Fruit fly (Drosophila melanogaster) whole organism, prepupa: Measurements from ENCODE around the gene CG13097.

Experiments used
- CG10631 ChIP-seq: fragments of 200-800 bp; sonication (Bioruptor generic); optimal IDR thresholded peaks from 2 replicates; lab custom pipeline; 2016; ENCODE audit warnings: missing biosample characterization, missing genetic modification characterization
- CG11294 ChIP-seq: fragments of 200-800 bp; sonication (Bioruptor generic); IDR thresholded peaks from 2 replicates; pipeline ENCODE4 v1.3.6; 2022; ENCODE audit warnings: missing biosample characterization, missing genetic modification characterization
- CG11762 ChIP-seq: fragments of 200-800 bp; sonication (Bioruptor generic); optimal IDR thresholded peaks from 3 replicates; lab custom pipeline; 2016; ENCODE audit warnings: missing biosample characterization, missing genetic modification characterization; ENCODE audit not compliant: insufficient read depth
- CG1621 ChIP-seq: fragments of 200-800 bp; sonication (Bioruptor generic); optimal IDR thresholded peaks from 3 replicates; lab custom pipeline; 2018; ENCODE audit warnings: missing biosample characterization, mild to moderate bottlenecking, missing genetic modification characterization
- CG3032 ChIP-seq: fragments of 200-800 bp; optimal IDR thresholded peaks from 2 replicates; lab custom pipeline; 2019; ENCODE audit warnings: missing biosample characterization, mild to moderate bottlenecking, missing genetic modification characterization, moderate library complexity
- CG31627 ChIP-seq: fragments of 200-800 bp; sonication (Bioruptor generic); optimal IDR thresholded peaks from 3 replicates; lab custom pipeline; 2016; ENCODE audit warnings: missing biosample characterization, missing genetic modification characterization
- CG32006 ChIP-seq: fragments of 200-800 bp; sonication (Bioruptor generic); optimal IDR thresholded peaks from 3 replicates; lab custom pipeline; 2017; ENCODE audit warnings: missing biosample characterization, mild to moderate bottlenecking, missing genetic modification characterization
- CG34406 ChIP-seq: fragments of 200-800 bp; sonication (Bioruptor generic); optimal IDR thresholded peaks from 3 replicates; lab custom pipeline; 2016; ENCODE audit warnings: missing biosample characterization, missing genetic modification characterization
- CG3919 ChIP-seq: fragments of 200-800 bp; sonication (Bioruptor generic); optimal IDR thresholded peaks from 3 replicates; lab custom pipeline; 2016; ENCODE audit warnings: missing biosample characterization, missing genetic modification characterization
- CG6163 ChIP-seq: fragments of 200-800 bp; sonication (Bioruptor generic); IDR thresholded peaks from 3 replicates; pipeline ENCODE4 v1.3.6; 2022; ENCODE audit warnings: missing biosample characterization, missing genetic modification characterization
- CG6276 ChIP-seq: fragments of 200-800 bp; sonication (Bioruptor generic); optimal IDR thresholded peaks from 2 replicates; lab custom pipeline; 2017; ENCODE audit warnings: missing biosample characterization, mild to moderate bottlenecking, missing genetic modification characterization
- CG6854 ChIP-seq: fragments of 200-800 bp; sonication (Bioruptor generic); optimal IDR thresholded peaks from 2 replicates; lab custom pipeline; 2017; ENCODE audit warnings: missing biosample characterization, mild to moderate bottlenecking, missing genetic modification characterization
- CG7368 ChIP-seq: fragments of 200-800 bp; sonication (Bioruptor generic); optimal IDR thresholded peaks from 3 replicates; lab custom pipeline; 2016; ENCODE audit warnings: missing biosample characterization, missing genetic modification characterization
- CG8119 ChIP-seq: fragments of 200-800 bp; sonication (Bioruptor generic); IDR thresholded peaks from 3 replicates; pipeline ENCODE4 v1.3.6; 2022; ENCODE audit warnings: missing biosample characterization, missing genetic modification characterization
- CG8319 ChIP-seq: fragments of 200-800 bp; sonication (Bioruptor generic); optimal IDR thresholded peaks from 3 replicates; lab custom pipeline; 2016; ENCODE audit warnings: missing biosample characterization, missing genetic modification characterization
- CG8632 ChIP-seq: fragments of 200-800 bp; sonication (Bioruptor generic); optimal IDR thresholded peaks from 3 replicates; lab custom pipeline; 2016; ENCODE audit warnings: missing biosample characterization, missing genetic modification characterization
- Eip75B ChIP-seq: fragments of 200-800 bp; sonication (Bioruptor generic); optimal IDR thresholded peaks from 3 replicates; lab custom pipeline; 2016; ENCODE audit warnings: missing biosample characterization, missing genetic modification characterization
- Eip78C ChIP-seq: fragments of 200-800 bp; sonication (Bioruptor generic); peaks from one replicate; lab custom pipeline; 2016; ENCODE audit warnings: missing biosample characterization, missing genetic modification characterization
- Eip93F ChIP-seq: fragments of 200-800 bp; sonication (Bioruptor generic); optimal IDR thresholded peaks from 2 replicates; lab custom pipeline; 2016; ENCODE audit warnings: missing biosample characterization, mild to moderate bottlenecking, missing genetic modification characterization
- Ets21C ChIP-seq: fragments of 200-800 bp; sonication (Bioruptor generic); optimal IDR thresholded peaks from 3 replicates; lab custom pipeline; 2016; ENCODE audit warnings: missing biosample characterization, missing genetic modification characterization
- Gug ChIP-seq: fragments of 200-800 bp; sonication (Bioruptor generic); IDR thresholded peaks from 2 replicates; pipeline ENCODE4 v1.3.6; 2022; ENCODE audit warnings: missing biosample characterization, missing genetic modification characterization
- Hr38 ChIP-seq: sonication (Bioruptor generic); optimal IDR thresholded peaks from 2 replicates; lab custom pipeline; 2016; ENCODE audit warnings: missing biosample characterization, missing genetic modification characterization
- Hr4 ChIP-seq: fragments of 200-800 bp; sonication (Bioruptor generic); optimal IDR thresholded peaks from 3 replicates; lab custom pipeline; 2016; ENCODE audit warnings: missing biosample characterization, missing genetic modification characterization
- Lpt ChIP-seq: fragments of 200-800 bp; sonication (Bioruptor generic); optimal IDR thresholded peaks from 3 replicates; lab custom pipeline; 2016; ENCODE audit warnings: missing biosample characterization, missing genetic modification characterization
- Met ChIP-seq: fragments of 200-800 bp; sonication (Bioruptor generic); optimal IDR thresholded peaks from 3 replicates; lab custom pipeline; 2016; ENCODE audit warnings: missing biosample characterization, missing genetic modification characterization
- OdsH ChIP-seq: fragments of 200-800 bp; sonication (Bioruptor generic); optimal IDR thresholded peaks from 3 replicates; lab custom pipeline; 2016; ENCODE audit warnings: missing biosample characterization, missing genetic modification characterization
- Smox ChIP-seq: fragments of 200-800 bp; sonication (Bioruptor generic); optimal IDR thresholded peaks from 3 replicates; lab custom pipeline; 2016; ENCODE audit warnings: missing biosample characterization, missing genetic modification characterization
- Sox14 ChIP-seq: fragments of 200-800 bp; sonication (Bioruptor generic); optimal IDR thresholded peaks from 3 replicates; lab custom pipeline; 2016; ENCODE audit warnings: missing biosample characterization, missing genetic modification characterization
- acj6 ChIP-seq: fragments of 200-800 bp; sonication (Bioruptor generic); optimal IDR thresholded peaks from 3 replicates; lab custom pipeline; 2016; ENCODE audit warnings: missing biosample characterization, missing genetic modification characterization
- cyc ChIP-seq: fragments of 200-800 bp; sonication (Bioruptor generic); optimal IDR thresholded peaks from 3 replicates; lab custom pipeline; 2016; ENCODE audit warnings: missing biosample characterization, missing genetic modification characterization
- dac ChIP-seq: fragments of 200-800 bp; sonication (Bioruptor generic); optimal IDR thresholded peaks from 2 replicates; lab custom pipeline; 2017; ENCODE audit warnings: missing biosample characterization, mild to moderate bottlenecking, missing genetic modification characterization
- esn ChIP-seq: fragments of 200-800 bp; sonication (Bioruptor generic); optimal IDR thresholded peaks from 2 replicates; lab custom pipeline; 2016; ENCODE audit warnings: missing biosample characterization, mild to moderate bottlenecking, missing genetic modification characterization, moderate library complexity
- fd59A ChIP-seq: fragments of 200-800 bp; sonication (Bioruptor generic); optimal IDR thresholded peaks from 2 replicates; lab custom pipeline; 2017; ENCODE audit warnings: missing biosample characterization, mild to moderate bottlenecking, missing genetic modification characterization, missing genetic modification reagents
- fkh ChIP-seq: fragments of 200-800 bp; sonication (Bioruptor generic); optimal IDR thresholded peaks from 3 replicates; lab custom pipeline; 2017; ENCODE audit warnings: missing biosample characterization, mild to moderate bottlenecking, missing genetic modification characterization, moderate library complexity
- net ChIP-seq: fragments of 200-800 bp; sonication (Bioruptor generic); optimal IDR thresholded peaks from 3 replicates; lab custom pipeline; 2016; ENCODE audit warnings: missing biosample characterization, missing genetic modification characterization
- pdm3 ChIP-seq: fragments of 200-800 bp; sonication (Bioruptor generic); optimal IDR thresholded peaks from 3 replicates; lab custom pipeline; 2016; ENCODE audit warnings: missing biosample characterization, missing genetic modification characterization
- spab ChIP-seq: fragments of 200-800 bp; sonication (Bioruptor generic); optimal IDR thresholded peaks from 2 replicates; lab custom pipeline; 2017; ENCODE audit warnings: missing biosample characterization, mild to moderate bottlenecking, missing genetic modification characterization, missing genetic modification reagents
- ss ChIP-seq, 2 experiments: fragments of 200-800 bp; sonication (Bioruptor generic); optimal IDR thresholded peaks; 2 replicates in 1 of 2; 3 replicates in 1 of 2; lab custom pipeline; 2017 to 2018; ENCODE audit warnings: mild to moderate bottlenecking in 2 of 2, missing biosample characterization in 2 of 2, missing genetic modification characterization in 2 of 2, moderate library complexity in 1 of 2
- svp ChIP-seq: fragments of 200-800 bp; sonication (Bioruptor generic); peaks from one replicate; lab custom pipeline; 2016; ENCODE audit warnings: missing biosample characterization, missing genetic modification characterization
- topi ChIP-seq: fragments of 200-800 bp; sonication (Bioruptor generic); optimal IDR thresholded peaks from 3 replicates; lab custom pipeline; 2016; ENCODE audit warnings: missing biosample characterization, missing genetic modification characterization
- vri ChIP-seq: fragments of 200-800 bp; sonication (Bioruptor generic); optimal IDR thresholded peaks from 3 replicates; lab custom pipeline; 2016; ENCODE audit warnings: missing biosample characterization, mild to moderate bottlenecking, missing genetic modification characterization

Gene CG13097

DNA sequence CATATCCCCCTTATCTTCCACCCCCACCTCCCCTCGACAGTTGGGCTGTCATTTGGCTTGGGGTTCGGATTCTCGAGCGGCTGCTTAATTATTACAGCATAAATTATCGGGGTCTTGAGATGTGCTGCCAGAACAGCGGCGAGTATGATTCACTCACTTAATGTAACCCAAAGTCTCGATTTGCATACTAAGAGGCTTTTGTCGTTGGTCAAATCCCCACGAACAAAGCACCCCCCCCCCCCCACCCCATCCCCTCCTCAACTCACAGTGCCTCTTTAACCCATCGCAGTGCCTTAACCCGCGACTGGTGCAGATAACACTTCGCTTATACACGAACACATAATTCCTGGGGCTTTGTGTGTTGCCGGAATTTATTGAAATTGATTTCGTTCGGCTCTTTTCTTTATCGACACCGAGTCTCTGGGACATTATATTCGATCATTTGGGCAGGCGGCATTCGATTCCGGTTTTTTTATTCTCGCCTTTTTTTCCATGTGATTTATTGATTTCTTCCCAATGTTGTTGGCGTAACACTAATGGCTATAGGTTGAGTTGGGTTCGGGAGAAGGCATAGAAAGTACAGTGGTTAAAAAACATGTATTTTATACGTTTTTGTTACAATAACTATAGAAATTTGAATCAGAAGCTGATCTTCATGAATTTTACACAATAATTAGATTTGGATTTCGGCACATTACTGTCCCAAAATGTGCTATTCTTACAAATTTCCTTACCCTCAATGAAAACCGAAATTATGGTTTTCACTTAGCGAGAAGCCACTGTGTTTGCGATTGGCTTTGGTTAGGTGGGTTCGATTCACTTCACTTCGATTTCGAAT, 39.3 kb upstream of the CG13097 start (continued):
- TF ChIP-seq CG1621 (tag; lab: Kevin White, UChicago) (no peak), Eip93F (GFP tag; lab: Kevin White, UChicago) (no peak), CG32006 (peak; percentile 10), pdm3 (GFP tag; lab: Kevin White, UChicago) (no peak)

DNA sequence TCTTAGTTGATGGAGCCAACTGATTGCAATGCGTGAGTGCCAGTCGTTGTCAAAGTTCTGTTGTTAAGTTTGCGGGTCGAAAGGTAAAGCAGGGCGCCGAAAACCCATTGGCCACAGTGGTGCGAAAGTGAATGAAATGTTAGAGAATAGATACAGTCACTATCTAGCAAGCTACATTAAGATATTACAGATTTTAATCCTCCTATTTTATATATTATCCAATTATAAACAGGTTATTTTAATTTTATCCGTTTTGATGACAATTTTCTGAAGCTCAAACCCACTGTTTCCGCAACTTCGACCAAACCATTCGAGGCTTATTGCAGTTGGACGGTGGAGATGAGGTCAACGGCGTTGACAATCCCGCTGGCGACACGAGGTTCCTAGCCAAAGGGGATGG, 37.8 kb upstream of the CG13097 start:
- TF ChIP-seq cyc (peak; percentile 19), CG8632 (GFP tag; lab: Kevin White, UChicago) (no peak), CG8119 (GFP tag; lab: Robert Waterston, UW) (no peak), CG3919 (peak; percentile 17), pdm3 (GFP tag; lab: Kevin White, UChicago) (no peak), OdsH (GFP tag; lab: Kevin White, UChicago) (peak; percentile 19), Eip78C (GFP tag; lab: Kevin White, UChicago) (peak; percentile 60), Sox14 (GFP tag; lab: Kevin White, UChicago) (peak; percentile 11), Ets21C (no peak), Hr4 (peak; percentile 5), Eip75B (GFP tag; lab: Kevin White, UChicago) (peak; percentile 21), svp (GFP tag; lab: Kevin White, UChicago) (peak; percentile 71), Lpt (GFP tag; lab: Kevin White, UChicago) (no peak), topi (GFP tag; lab: Kevin White, UChicago) (peak; percentile 33), esn (GFP tag; lab: Kevin White, UChicago) (peak; percentile 23), Smox (GFP tag; lab: Kevin White, UChicago) (peak; percentile 18), CG32006 (peak; percentile 31), CG34406 (GFP tag; lab: Kevin White, UChicago) (peak; percentile 12), vri (GFP tag; lab: Kevin White, UChicago) (no peak), Met (GFP tag; lab: Kevin White, UChicago) (peak; percentile 40)

DNA sequence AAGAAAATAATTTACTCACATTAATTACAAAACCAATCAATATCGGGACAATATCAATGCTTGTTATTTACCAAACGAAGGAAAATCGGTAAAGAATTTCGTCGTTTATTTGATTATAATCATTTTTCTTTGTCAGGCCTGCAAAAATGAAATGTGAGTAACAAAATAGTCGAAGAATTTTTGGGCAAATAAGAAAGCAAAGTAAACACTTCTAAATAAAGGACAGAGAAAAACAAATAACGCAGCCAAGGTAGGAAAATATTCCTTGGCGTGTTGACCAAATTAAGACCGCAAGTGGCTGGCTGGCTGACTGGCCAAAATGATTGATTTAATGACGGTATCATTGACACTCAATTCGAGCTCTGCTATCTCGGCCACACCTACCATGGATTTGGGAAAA, 33.5 kb upstream of the CG13097 start:
- no peak for TF ChIP-seq CG3032 (tag; lab: Kevin White, UChicago)
- peak; percentile 9 for TF ChIP-seq fkh (GFP tag; lab: Kevin White, UChicago)
- TF ChIP-seq, all 60 proteins: peak for 1

- peak; percentile 3 for TF ChIP-seq CG31627 (GFP tag; lab: Kevin White, UChicago)
- no peak for TF ChIP-seq acj6 (GFP tag; lab: Kevin White, UChicago)
- TF ChIP-seq ss (GFP tag; optimal IDR thresholded peaks at IDR 0.05; lab: Kevin White, UChicago) = no peak
- TF ChIP-seq CG6276 (GFP tag; lab: Kevin White, UChicago) = no peak
- no peak for TF ChIP-seq topi (GFP tag; lab: Kevin White, UChicago)
- no peak for TF ChIP-seq CG11762 (GFP tag; lab: Kevin White, UChicago)
- no peak for TF ChIP-seq CG8632 (GFP tag; lab: Kevin White, UChicago)
- no peak for TF ChIP-seq CG10631 (GFP tag; lab: Kevin White, UChicago)
- no peak for TF ChIP-seq spab (GFP tag; lab: Kevin White, UChicago)
- TF ChIP-seq dac (GFP tag; lab: Kevin White, UChicago) = no peak
- TF ChIP-seq CG6163 (GFP tag; lab: Robert Waterston, UW) = no peak
- TF ChIP-seq fkh (GFP tag; lab: Kevin White, UChicago) = peak; percentile 27
- peak; percentile 42 for TF ChIP-seq svp (GFP tag; lab: Kevin White, UChicago)
- TF ChIP-seq Eip93F (GFP tag; lab: Kevin White, UChicago) = no peak
- TF ChIP-seq CG6854 (GFP tag; lab: Kevin White, UChicago) = no peak
- TF ChIP-seq Met (GFP tag; lab: Kevin White, UChicago) = no peak
- TF ChIP-seq CG7368 = no peak
- TF ChIP-seq CG8319 = no peak
- TF ChIP-seq Eip75B (GFP tag; lab: Kevin White, UChicago) = no peak
- no peak for TF ChIP-seq CG11294
- no peak for TF ChIP-seq pdm3 (GFP tag; lab: Kevin White, UChicago)
- TF ChIP-seq Lpt (GFP tag; lab: Kevin White, UChicago) = no peak
- TF ChIP-seq Gug (GFP tag; lab: Robert Waterston, UW) = no peak
- TF ChIP-seq OdsH (GFP tag; lab: Kevin White, UChicago) = no peak
- TF ChIP-seq Hr38 = no peak
- TF ChIP-seq cyc = no peak
- peak; percentile 42 for TF ChIP-seq Sox14 (GFP tag; lab: Kevin White, UChicago)
- no peak for TF ChIP-seq fd59A (GFP tag; lab: Kevin White, UChicago)
- peak; percentile 5 for TF ChIP-seq esn (GFP tag; lab: Kevin White, UChicago)
- TF ChIP-seq CG32006 = no peak
- TF ChIP-seq CG1621 (tag; lab: Kevin White, UChicago) = no peak
- no peak for TF ChIP-seq net (GFP tag; lab: Kevin White, UChicago)
These were observed 30.9 kb upstream of the CG13097 start for dm6 chr2L:8545393-8546100.
